Worm (Caenorhabditis elegans) whole organism, early embryonic: ENCODE measurements around the gene F44D12.10.

Experiments used
- ama-1 ChIP-seq: fragments of 150-350 bp; optimal IDR thresholded peaks from 2 replicates; lab custom pipeline; 2014
- ceh-36 ChIP-seq: sonication (generic microtip); optimal IDR thresholded peaks from 2 replicates; lab custom pipeline; 2016; ENCODE audit warnings: missing genetic modification characterization, inconsistent platforms, missing compliant biosample characterization
- flt-1 ChIP-seq: fragments of 200-800 bp; sonication (Bioruptor generic); IDR thresholded peaks from 2 replicates; pipeline ENCODE4 v1.3.6; 2022; ENCODE audit warnings: missing genetic modification characterization, missing compliant biosample characterization
- tra-4 ChIP-seq: sonication (generic microtip); optimal IDR thresholded peaks from 2 replicates; lab custom pipeline; 2017; ENCODE audit warnings: missing genetic modification characterization, missing compliant biosample characterization

ce11 chrIV:9998487-9999218 is 38.2 kb downstream of the F44D12.10 start, which contains the start of gene pyp-1:
- TF ChIP-seq flt-1 = no peak
- no peak for TF ChIP-seq ama-1 (lab: Kevin White, UChicago)
- TF ChIP-seq ceh-36 = no peak
- no peak for TF ChIP-seq tra-4 (tag; lab: Kevin White, UChicago)
